Fruit fly (Drosophila melanogaster) S2 (cell line): ENCODE data around the gene Hs6st.

Experiments
- CG8478 ChIP-seq: fragments of >200 bp; optimal IDR thresholded peaks from 2 replicates; lab custom pipeline; 2018
- CTCF ChIP-seq, 2 experiments: fragments of >200 bp; optimal IDR thresholded peaks; 2 replicates each; lab custom pipeline; 2018

- no peak for TF ChIP-seq CG8478 (lab: Kevin White, UChicago)
- TF ChIP-seq CTCF (optimal IDR thresholded peaks at IDR 0.05; lab: Kevin White, UChicago), result no peak
These were observed 12.9 kb upstream of the Hs6st start, which contains the start of the genes PIG-L and psidin for dm6 chr3R:20021152-20021769.
